Worm (Caenorhabditis elegans) whole organism, mixed stage, embryonic: ENCODE results near the gene fbxc-44.

Source experiments
- elt-1 ChIP-seq: sonication (generic microtip); optimal IDR thresholded peaks from 2 replicates; lab custom pipeline; 2017; ENCODE audit warnings: missing genetic modification characterization, mild to moderate bottlenecking, missing compliant biosample characterization, antibody characterized with exemption, moderate library complexity, borderline replicate concordance; ENCODE audit not compliant: insufficient read depth
- elt-3 ChIP-seq: fragments of 150-350 bp; optimal IDR thresholded peaks from 2 replicates; lab custom pipeline; 2014; ENCODE audit warnings: missing biosample characterization, missing genetic modification characterization
- lin-13 ChIP-seq: fragments of 150-350 bp; optimal IDR thresholded peaks from 2 replicates; lab custom pipeline; 2014; ENCODE audit warnings: missing biosample characterization, missing genetic modification characterization
- mep-1 ChIP-seq: fragments of 150-350 bp; optimal IDR thresholded peaks from 2 replicates; lab custom pipeline; 2017; ENCODE audit warnings: missing biosample characterization, missing genetic modification reagents, missing genetic modification characterization, inconsistent platforms
- nhr-237 ChIP-seq: fragments of 150-350 bp; optimal IDR thresholded peaks from 2 replicates; lab custom pipeline; 2014; ENCODE audit warnings: missing biosample characterization, missing genetic modification characterization
- nhr-28 ChIP-seq: fragments of 150-350 bp; optimal IDR thresholded peaks from 2 replicates; lab custom pipeline; 2014; ENCODE audit warnings: missing biosample characterization, missing genetic modification characterization
- pha-4 ChIP-seq: fragments of 150-350 bp; optimal IDR thresholded peaks from 2 replicates; lab custom pipeline; 2018; ENCODE audit warnings: missing biosample characterization, missing genetic modification reagents, missing genetic modification characterization
- sem-2 ChIP-seq: fragments of 200-800 bp; sonication (Bioruptor generic); optimal IDR thresholded peaks from 2 replicates; lab custom pipeline; 2018; ENCODE audit warnings: mild to moderate bottlenecking, missing genetic modification characterization, missing compliant biosample characterization
- snpc-4 ChIP-seq: fragments of 150-350 bp; optimal IDR thresholded peaks from 2 replicates; lab custom pipeline; 2014; ENCODE audit warnings: missing biosample characterization, missing genetic modification characterization
- sptf-1 ChIP-seq: sonication (generic microtip); optimal IDR thresholded peaks from 2 replicates; lab custom pipeline; 2017; ENCODE audit warnings: mild to moderate bottlenecking, missing genetic modification characterization, moderate library complexity, missing compliant biosample characterization
- zip-8 ChIP-seq: fragments of 150-350 bp; optimal IDR thresholded peaks from 2 replicates; lab custom pipeline; 2014; ENCODE audit warnings: missing biosample characterization, missing genetic modification characterization
- ztf-11 ChIP-seq: fragments of 150-350 bp; optimal IDR thresholded peaks from 2 replicates; lab custom pipeline; 2014; ENCODE audit warnings: missing biosample characterization, missing genetic modification characterization

- TF ChIP-seq mep-1 (tag; lab: Kevin White, UChicago) (no peak), sptf-1 (tag; lab: Kevin White, UChicago) (no peak), nhr-28 (no peak), elt-3 (no peak), lin-13 (tag; lab: Kevin White, UChicago) (no peak), ztf-11 (tag; lab: Kevin White, UChicago) (no peak), sem-2 (no peak), elt-1 (no peak), zip-8 (no peak), pha-4 (tag; lab: Kevin White, UChicago) (no peak), nhr-237 (tag; lab: Kevin White, UChicago) (no peak), snpc-4 (tag; lab: Kevin White, UChicago) (no peak)
Measured at ce11 chrII:4230816-4231435, 6.6 kb downstream of the fbxc-44 start, which contains the start of gene C16A11.10.
